Worm (Caenorhabditis elegans): ENCODE results near the gene C10G8.2.
A peak's percentile ranks its signal among the peaks of the same experiment; 100 is the strongest.

Gene C10G8.2

ce11 chrV:5318349-5318748, 4.1 kb downstream of the C10G8.2 start:
- TF ChIP-seq nhr-11 (tag; optimal IDR thresholded peaks at IDR 0.05) (no peak), mml-1 (tag; optimal IDR thresholded peaks at IDR 0.05) (no peak), ama-1 (optimal IDR thresholded peaks at IDR 0.05) (no peak), nhr-67 (tag; optimal IDR thresholded peaks at IDR 0.05) (no peak), elt-3 (tag; optimal IDR thresholded peaks at IDR 0.05) (no peak), fos-1 (tag; optimal IDR thresholded peaks at IDR 0.05) (no peak)

- TF ChIP-seq nhr-11 (tag; optimal IDR thresholded peaks at IDR 0.05) (no peak), nfya-1 (tag; optimal IDR thresholded peaks at IDR 0.05; ENCODE audit: insufficient read depth) (peak; percentile 8)
Observed at ce11 chrV:5319477-5319876, 5.3 kb downstream of the C10G8.2 start, which contains the start of gene ceh-34. Gene ceh-34, minus strand, starts transcription at chrV:5319577.

DNA sequence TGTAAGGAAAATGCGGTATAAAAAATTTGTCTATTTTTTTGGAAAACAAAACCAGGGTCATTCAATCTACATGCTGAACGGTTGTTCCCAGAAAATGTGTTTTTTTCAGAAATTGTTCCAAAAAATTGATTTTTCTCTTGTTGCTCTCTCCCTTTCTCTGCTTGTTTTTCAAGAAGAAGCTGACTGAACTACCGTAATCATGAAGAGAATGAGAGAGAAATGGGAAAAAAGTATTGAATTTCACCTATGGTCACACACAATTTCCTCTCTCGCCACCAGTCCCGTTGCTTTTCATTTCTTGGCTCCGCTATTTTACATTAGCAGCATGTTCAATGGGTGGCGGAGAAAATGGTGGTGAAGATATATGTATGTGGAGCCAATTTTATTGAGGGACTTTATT, 8.6 kb downstream of the C10G8.2 start:
- TF ChIP-seq pqm-1 (tag; optimal IDR thresholded peaks at IDR 0.05) (no peak), nhr-76 (tag; optimal IDR thresholded peaks at IDR 0.05) (no peak), unc-39 (tag; optimal IDR thresholded peaks at IDR 0.05) (no peak), ceh-9 (tag; optimal IDR thresholded peaks at IDR 0.05) (no peak), skn-1 (tag; optimal IDR thresholded peaks at IDR 0.05) (no peak)

DNA sequence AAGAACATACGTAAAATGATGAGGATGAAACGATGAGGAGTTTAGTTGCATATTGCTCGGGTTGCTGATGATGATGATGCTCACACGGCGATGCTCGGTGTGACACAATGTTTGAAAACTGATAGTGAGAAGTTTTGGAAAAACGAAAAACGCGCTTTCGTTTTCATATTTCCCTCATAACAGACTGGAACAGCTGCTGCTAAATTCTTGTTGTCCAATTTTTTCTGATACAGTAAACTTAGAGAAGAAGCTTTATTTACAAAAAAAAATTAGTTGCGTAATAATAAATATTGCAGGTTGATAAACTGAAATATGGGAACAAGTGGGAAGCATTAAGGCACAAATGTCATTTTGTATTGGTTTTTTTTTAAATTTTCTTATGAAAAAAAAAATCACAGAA, 10.4 kb downstream of the C10G8.2 start, which contains the start of gene ceh-33:
ceh-33 (minus strand) TSS at position 101 of the 400 bp plus-strand sequence.
- TF ChIP-seq aly-2 (tag; optimal IDR thresholded peaks at IDR 0.05) (no peak), snpc-4 (tag; optimal IDR thresholded peaks at IDR 0.05) (no peak), tbx-2 (tag; optimal IDR thresholded peaks at IDR 0.05) (no peak), lin-39 (tag; optimal IDR thresholded peaks at IDR 0.05) (no peak), fos-1 (tag; optimal IDR thresholded peaks at IDR 0.05) (no peak), nfya-1 (tag; optimal IDR thresholded peaks at IDR 0.05; ENCODE audit: insufficient read depth) (no peak), jun-1 (tag; optimal IDR thresholded peaks at IDR 0.05) (no peak), elt-3 (tag; optimal IDR thresholded peaks at IDR 0.05) (no peak), pha-4 (tag; optimal IDR thresholded peaks at IDR 0.05) (no peak), ztf-11 (tag; optimal IDR thresholded peaks at IDR 0.05) (no peak), pqm-1 (tag; optimal IDR thresholded peaks at IDR 0.05) (no peak)

ce11 chrV:5328314-5328713, 14.1 kb downstream of the C10G8.2 start, which contains the start of gene C10G8.8:
Gene C10G8.8, minus strand, starts transcription at chrV:5328414.
- no peak for TF ChIP-seq elt-3 (tag; optimal IDR thresholded peaks at IDR 0.05)
- TF ChIP-seq lin-39 (tag; optimal IDR thresholded peaks at IDR 0.05), result no peak
- TF ChIP-seq unc-39 (tag; optimal IDR thresholded peaks at IDR 0.05), result no peak
- no peak for TF ChIP-seq nhr-28 (tag; optimal IDR thresholded peaks at IDR 0.05)
- no peak for TF ChIP-seq R02D3.7 (tag; optimal IDR thresholded peaks at IDR 0.05)
- TF ChIP-seq eor-1 (tag; optimal IDR thresholded peaks at IDR 0.05), result no peak
- TF ChIP-seq tbx-2 (tag; optimal IDR thresholded peaks at IDR 0.05), result no peak
- no peak for TF ChIP-seq mdl-1 (tag; optimal IDR thresholded peaks at IDR 0.05)
- no peak for TF ChIP-seq ceh-82 (tag; optimal IDR thresholded peaks at IDR 0.05)
- TF ChIP-seq elt-2 (tag; optimal IDR thresholded peaks at IDR 0.05), result no peak
- no peak for TF ChIP-seq nhr-11 (tag; optimal IDR thresholded peaks at IDR 0.05)
- no peak for TF ChIP-seq hmg-11 (tag; optimal IDR thresholded peaks at IDR 0.05)
- TF ChIP-seq nhr-67 (tag; optimal IDR thresholded peaks at IDR 0.05), result no peak
- TF ChIP-seq ZK546.5 (tag; optimal IDR thresholded peaks at IDR 0.05), result no peak
- no peak for TF ChIP-seq mml-1 (tag; optimal IDR thresholded peaks at IDR 0.05)
- no peak for TF ChIP-seq nfya-1 (tag; optimal IDR thresholded peaks at IDR 0.05; ENCODE audit: insufficient read depth)
- no peak for TF ChIP-seq pqm-1 (tag; optimal IDR thresholded peaks at IDR 0.05)
- no peak for TF ChIP-seq ceh-9 (tag; optimal IDR thresholded peaks at IDR 0.05)
- no peak for TF ChIP-seq fkh-2 (tag; optimal IDR thresholded peaks at IDR 0.05)
- TF ChIP-seq fos-1 (tag; optimal IDR thresholded peaks at IDR 0.05), result no peak

DNA sequence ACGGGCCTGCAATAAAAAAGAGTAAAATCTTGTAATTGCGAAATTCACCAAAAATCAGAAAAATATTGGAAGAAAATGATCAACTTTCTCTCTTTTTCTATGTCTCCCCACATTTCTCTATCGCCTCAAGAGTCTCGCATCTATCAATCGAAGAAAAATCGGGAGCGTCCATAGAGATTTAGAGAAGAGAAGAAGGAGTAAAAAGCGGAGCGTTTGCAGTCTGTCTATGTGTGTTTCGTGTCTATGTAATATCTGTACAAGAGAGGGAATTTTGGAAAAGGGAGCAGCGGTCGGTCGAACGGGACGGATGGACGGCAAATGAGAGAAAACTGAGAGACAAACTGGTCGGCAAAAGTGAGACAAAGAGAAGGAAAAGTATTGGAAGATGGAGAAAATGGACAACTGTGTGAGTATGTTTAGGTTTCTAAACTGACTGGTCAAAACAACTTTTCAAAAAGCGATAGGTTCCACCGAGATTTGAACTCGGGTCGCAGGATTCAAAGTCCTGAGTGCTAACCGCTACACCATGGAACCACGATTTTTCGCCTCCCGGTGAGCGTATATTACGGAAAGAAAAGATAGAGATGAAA, 15.6 kb downstream of the C10G8.2 start:
- TF ChIP-seq jun-1 (tag; optimal IDR thresholded peaks at IDR 0.05) (no peak), nhr-25 (tag; optimal IDR thresholded peaks at IDR 0.05) (peak; percentile 20), lin-15B (tag; optimal IDR thresholded peaks at IDR 0.05) (peak; percentile 23), snpc-4 (tag; optimal IDR thresholded peaks at IDR 0.05) (peak; percentile 91), lin-39 (tag; optimal IDR thresholded peaks at IDR 0.05) (peak; percentile 38), skn-1 (tag; optimal IDR thresholded peaks at IDR 0.05) (no peak), lsy-12 (tag; optimal IDR thresholded peaks at IDR 0.05) (peak; percentile 38), elt-2 (tag; optimal IDR thresholded peaks at IDR 0.05) (peak; percentile 58), fkh-2 (tag; optimal IDR thresholded peaks at IDR 0.05) (peak; percentile 92), nhr-11 (tag; optimal IDR thresholded peaks at IDR 0.05) (peak; percentile 10), mdl-1 (tag; optimal IDR thresholded peaks at IDR 0.05) (no peak), nhr-23 (tag; optimal IDR thresholded peaks at IDR 0.05) (peak; percentile 9), elt-1 (tag; optimal IDR thresholded peaks at IDR 0.05) (no peak), nfya-1 (tag; optimal IDR thresholded peaks at IDR 0.05; ENCODE audit: insufficient read depth) (peak; percentile 48), nhr-28 (tag; optimal IDR thresholded peaks at IDR 0.05) (no peak), pha-4 (tag; optimal IDR thresholded peaks at IDR 0.05) (peak; percentile 71), fos-1 (tag; optimal IDR thresholded peaks at IDR 0.05) (no peak), hmg-11 (tag; optimal IDR thresholded peaks at IDR 0.05) (peak; percentile 33), pqm-1 (tag; optimal IDR thresholded peaks at IDR 0.05) (peak; percentile 41)

Data from whole organism, L3 larva.